Fruit fly (Drosophila melanogaster) whole organism, embryonic: Measurements from ENCODE around the gene eIF3h.

ENCODE experiments used
- Ada2b ChIP-seq: fragments of 200-800 bp; sonication (Bioruptor generic); IDR thresholded peaks from 2 replicates; pipeline ENCODE4 v1.3.6; 2022; ENCODE audit warnings: missing biosample characterization, missing genetic modification characterization
- Antp ChIP-seq: fragments of 200-800 bp; sonication (Bioruptor generic); optimal IDR thresholded peaks from 3 replicates; lab custom pipeline; 2016; ENCODE audit warnings: missing biosample characterization, missing genetic modification characterization
- Atf6 ChIP-seq: fragments of 200-800 bp; sonication (Bioruptor generic); IDR thresholded peaks from 2 replicates; pipeline ENCODE4 v1.3.6; 2022; ENCODE audit warnings: missing biosample characterization, missing genetic modification characterization
- Bgb ChIP-seq: fragments of 200-800 bp; sonication (Bioruptor generic); IDR thresholded peaks from 2 replicates; pipeline ENCODE4 v1.3.6; 2022; ENCODE audit warnings: missing biosample characterization, missing genetic modification characterization; ENCODE audit not compliant: partially characterized antibody
- Blimp-1 ChIP-seq: fragments of 200-800 bp; sonication (Bioruptor generic); optimal IDR thresholded peaks from 3 replicates; lab custom pipeline; 2018; ENCODE audit warnings: missing biosample characterization, missing genetic modification characterization, mild to moderate bottlenecking, moderate library complexity, missing genetic modification reagents
- CG10274 ChIP-seq: fragments of 200-800 bp; sonication (Bioruptor generic); optimal IDR thresholded peaks from 3 replicates; lab custom pipeline; 2017; ENCODE audit warnings: missing biosample characterization, mild to moderate bottlenecking, missing genetic modification characterization
- CG12236 ChIP-seq: fragments of 200-800 bp; sonication (Bioruptor generic); optimal IDR thresholded peaks from 2 replicates; lab custom pipeline; 2016; ENCODE audit warnings: missing biosample characterization, missing genetic modification characterization
- CG12299 ChIP-seq: fragments of 200-800 bp; sonication (Bioruptor generic); optimal IDR thresholded peaks from 2 replicates; lab custom pipeline; 2018; ENCODE audit warnings: missing biosample characterization, mild to moderate bottlenecking, missing genetic modification characterization
- CG14860 ChIP-seq: fragments of 200-800 bp; sonication (Bioruptor generic); IDR thresholded peaks from 3 replicates; pipeline ENCODE4 v1.3.6; 2022; ENCODE audit warnings: missing biosample characterization, missing genetic modification characterization; ENCODE audit not compliant: partially characterized antibody
- CG15601 ChIP-seq: fragments of 200-800 bp; sonication (Bioruptor generic); optimal IDR thresholded peaks from 3 replicates; lab custom pipeline; 2019; ENCODE audit warnings: missing biosample characterization, mild to moderate bottlenecking, missing genetic modification characterization, moderate library complexity
- CG17802 ChIP-seq: fragments of 200-800 bp; sonication (Bioruptor generic); optimal IDR thresholded peaks from 2 replicates; lab custom pipeline; 2018; ENCODE audit warnings: missing biosample characterization, mild to moderate bottlenecking, missing genetic modification characterization, moderate library complexity
- CG18011 ChIP-seq: fragments of 200-800 bp; sonication (Bioruptor generic); optimal IDR thresholded peaks from 2 replicates; lab custom pipeline; 2017; ENCODE audit warnings: missing biosample characterization, missing genetic modification characterization, mild to moderate bottlenecking, moderate library complexity, missing genotype
- CG18262 ChIP-seq: fragments of 200-800 bp; optimal IDR thresholded peaks from 3 replicates; lab custom pipeline; 2019; ENCODE audit warnings: missing biosample characterization, mild to moderate bottlenecking, missing genetic modification characterization, moderate library complexity
- CG18599 ChIP-seq: fragments of 200-800 bp; sonication (Bioruptor generic); optimal IDR thresholded peaks from 3 replicates; lab custom pipeline; 2017; ENCODE audit warnings: missing biosample characterization, missing genetic modification characterization, mild to moderate bottlenecking, moderate library complexity, missing genetic modification reagents
- CG2199 ChIP-seq: fragments of 200-800 bp; sonication (Bioruptor generic); IDR thresholded peaks from 3 replicates; pipeline ENCODE4 v1.3.6; 2022; ENCODE audit warnings: missing biosample characterization, missing genetic modification characterization
- CG3065 ChIP-seq: fragments of 200-800 bp; sonication (Bioruptor generic); optimal IDR thresholded peaks from 2 replicates; lab custom pipeline; 2016; ENCODE audit warnings: missing biosample characterization, missing genetic modification characterization
- CG32532 ChIP-seq: fragments of 200-800 bp; sonication (Bioruptor generic); IDR thresholded peaks from 2 replicates; pipeline ENCODE4 v1.3.6; 2022; ENCODE audit warnings: missing biosample characterization, missing genetic modification characterization
- CG6689 ChIP-seq: fragments of 200-800 bp; sonication (Bioruptor generic); IDR thresholded peaks from 2 replicates; pipeline ENCODE4 v1.3.6; 2022; ENCODE audit warnings: missing biosample characterization, missing genetic modification characterization
- CG6765 ChIP-seq: fragments of 200-800 bp; sonication (Bioruptor generic); optimal IDR thresholded peaks from 3 replicates; lab custom pipeline; 2017; ENCODE audit warnings: missing biosample characterization, mild to moderate bottlenecking, missing genetic modification characterization
- CG6791 ChIP-seq: fragments of 200-800 bp; sonication (Bioruptor generic); IDR thresholded peaks from 3 replicates; pipeline ENCODE4 v1.3.6; 2022; ENCODE audit warnings: missing biosample characterization, missing genetic modification characterization; ENCODE audit not compliant: partially characterized antibody
- CG7556 ChIP-seq: fragments of 200-800 bp; sonication (Bioruptor generic); optimal IDR thresholded peaks from 2 replicates; lab custom pipeline; 2017; ENCODE audit warnings: missing biosample characterization, mild to moderate bottlenecking, missing genetic modification characterization
- CG7839 ChIP-seq: fragments of 200-800 bp; sonication (Bioruptor generic); optimal IDR thresholded peaks from 3 replicates; lab custom pipeline; 2018; ENCODE audit warnings: missing biosample characterization, mild to moderate bottlenecking, missing genetic modification characterization, moderate library complexity
- Dip3 ChIP-seq: fragments of 200-800 bp; sonication (Bioruptor generic); optimal IDR thresholded peaks from 3 replicates; lab custom pipeline; 2016; ENCODE audit warnings: missing biosample characterization, missing genetic modification characterization
- Drgx ChIP-seq: fragments of 200-800 bp; sonication (Bioruptor generic); IDR thresholded peaks from 2 replicates; pipeline ENCODE4 v1.3.6; 2022; ENCODE audit warnings: missing biosample characterization, missing genetic modification characterization
- Fer1 ChIP-seq: fragments of 200-800 bp; sonication (Bioruptor generic); optimal IDR thresholded peaks from 2 replicates; lab custom pipeline; 2017; ENCODE audit warnings: missing biosample characterization, mild to moderate bottlenecking, missing genetic modification characterization
- Fer3 ChIP-seq: fragments of 200-800 bp; sonication (Bioruptor generic); optimal IDR thresholded peaks from 2 replicates; lab custom pipeline; 2018; ENCODE audit warnings: missing biosample characterization, mild to moderate bottlenecking, missing genetic modification characterization, moderate library complexity
- Gug ChIP-seq: fragments of 200-800 bp; sonication (Bioruptor generic); IDR thresholded peaks from 4 replicates; pipeline ENCODE4 v1.3.6; 2022; ENCODE audit warnings: missing biosample characterization, missing genetic modification characterization
- Hey ChIP-seq: fragments of 200-800 bp; sonication (Bioruptor generic); optimal IDR thresholded peaks from 3 replicates; lab custom pipeline; 2018; ENCODE audit warnings: missing biosample characterization, mild to moderate bottlenecking, missing genetic modification characterization
- Jarid2 ChIP-seq: fragments of 200-800 bp; sonication (Bioruptor generic); optimal IDR thresholded peaks from 3 replicates; lab custom pipeline; 2017; ENCODE audit warnings: mild to moderate bottlenecking, missing biosample characterization, missing genetic modification reagents, missing genetic modification characterization
- Lim3 ChIP-seq: fragments of 200-800 bp; sonication (Bioruptor generic); IDR thresholded peaks from 2 replicates; pipeline ENCODE4 v1.3.6; 2022; ENCODE audit warnings: missing biosample characterization, missing genetic modification characterization
- Myb ChIP-seq: fragments of 200-800 bp; sonication (Bioruptor generic); optimal IDR thresholded peaks from 2 replicates; lab custom pipeline; 2016; ENCODE audit warnings: missing biosample characterization, missing genetic modification characterization
- NC2α ChIP-seq: fragments of 200-800 bp; sonication (Bioruptor generic); optimal IDR thresholded peaks from 2 replicates; lab custom pipeline; 2016; ENCODE audit warnings: missing biosample characterization, missing genetic modification characterization
- Oli ChIP-seq: fragments of 200-800 bp; sonication (Bioruptor generic); optimal IDR thresholded peaks from 2 replicates; lab custom pipeline; 2018; ENCODE audit warnings: missing biosample characterization, mild to moderate bottlenecking, missing genetic modification characterization, moderate library complexity
- Rx ChIP-seq: fragments of 200-800 bp; sonication (Bioruptor generic); IDR thresholded peaks from 2 replicates; pipeline ENCODE4 v1.3.6; 2022; ENCODE audit warnings: missing biosample characterization, missing genetic modification characterization
- Ssrp ChIP-seq: fragments of 200-800 bp; sonication (Bioruptor generic); optimal IDR thresholded peaks from 2 replicates; lab custom pipeline; 2018; ENCODE audit warnings: missing biosample characterization, mild to moderate bottlenecking, missing genetic modification characterization, moderate library complexity
- Stat92E ChIP-seq, 3 experiments: fragments of >200 bp in 2 of 3; fragments of 200-800 bp in 1 of 3; sonication (Bioruptor generic) in 1 of 3; optimal IDR thresholded peaks; 2 replicates each; lab custom pipeline; 2017 to 2019; ENCODE audit warnings: missing biosample characterization in 3 of 3, missing genetic modification characterization in 3 of 3, mild to moderate bottlenecking in 1 of 3, moderate library complexity in 1 of 3
- TFAM ChIP-seq: fragments of 200-800 bp; sonication (Bioruptor generic); optimal IDR thresholded peaks from 2 replicates; lab custom pipeline; 2017; ENCODE audit warnings: missing biosample characterization, missing genetic modification characterization, inconsistent platforms
- Usf ChIP-seq: fragments of 200-800 bp; sonication (Bioruptor generic); optimal IDR thresholded peaks from 2 replicates; lab custom pipeline; 2017; ENCODE audit warnings: missing genotype, missing biosample characterization, missing genetic modification characterization
- cg ChIP-seq: fragments of 200-800 bp; sonication (Bioruptor generic); optimal IDR thresholded peaks from 3 replicates; lab custom pipeline; 2019; ENCODE audit warnings: missing biosample characterization, mild to moderate bottlenecking, missing genetic modification characterization, moderate library complexity
- eyg ChIP-seq: fragments of 200-800 bp; sonication (Bioruptor generic); optimal IDR thresholded peaks from 3 replicates; lab custom pipeline; 2016; ENCODE audit warnings: missing biosample characterization, missing genetic modification characterization
- fu2 ChIP-seq: fragments of 200-800 bp; sonication (Bioruptor generic); optimal IDR thresholded peaks from 2 replicates; lab custom pipeline; 2016; ENCODE audit warnings: missing biosample characterization, missing genetic modification characterization
- kay ChIP-seq: fragments of 200-800 bp; sonication (Bioruptor generic); optimal IDR thresholded peaks from 2 replicates; lab custom pipeline; 2016; ENCODE audit warnings: missing biosample characterization, missing genetic modification characterization
- knrl ChIP-seq: fragments of 200-800 bp; sonication (Bioruptor generic); IDR thresholded peaks from 3 replicates; pipeline ENCODE4 v1.3.6; 2022; ENCODE audit warnings: missing biosample characterization, missing genetic modification characterization; ENCODE audit not compliant: partially characterized antibody
- nerfin-2 ChIP-seq: fragments of 200-800 bp; sonication (Bioruptor generic); IDR thresholded peaks from 2 replicates; pipeline ENCODE4 v1.3.6; 2022; ENCODE audit warnings: missing biosample characterization, missing genetic modification characterization; ENCODE audit not compliant: partially characterized antibody
- peb ChIP-seq: fragments of 200-800 bp; sonication (Bioruptor generic); IDR thresholded peaks from 2 replicates; pipeline ENCODE4 v1.3.6; 2022; ENCODE audit warnings: missing biosample characterization, missing genetic modification characterization
- rib ChIP-seq: fragments of 200-800 bp; sonication (Bioruptor generic); IDR thresholded peaks from 2 replicates; pipeline ENCODE4 v1.3.6; 2022; ENCODE audit warnings: missing biosample characterization, missing genetic modification characterization
- ro ChIP-seq: fragments of 200-800 bp; sonication (Bioruptor generic); IDR thresholded peaks from 2 replicates; pipeline ENCODE4 v1.3.6; 2022; ENCODE audit warnings: missing biosample characterization, missing genetic modification characterization
- schlank ChIP-seq: fragments of 200-800 bp; sonication (Bioruptor generic); optimal IDR thresholded peaks from 2 replicates; lab custom pipeline; 2018; ENCODE audit warnings: missing biosample characterization, mild to moderate bottlenecking, missing genetic modification characterization
- sob ChIP-seq: fragments of 200-800 bp; sonication (Bioruptor generic); IDR thresholded peaks from 2 replicates; pipeline ENCODE4 v1.3.6; 2022; ENCODE audit warnings: missing biosample characterization, missing genetic modification characterization
- yki ChIP-seq: fragments of >200 bp; optimal IDR thresholded peaks from 3 replicates; lab custom pipeline; 2018

Gene eIF3h

DNA sequence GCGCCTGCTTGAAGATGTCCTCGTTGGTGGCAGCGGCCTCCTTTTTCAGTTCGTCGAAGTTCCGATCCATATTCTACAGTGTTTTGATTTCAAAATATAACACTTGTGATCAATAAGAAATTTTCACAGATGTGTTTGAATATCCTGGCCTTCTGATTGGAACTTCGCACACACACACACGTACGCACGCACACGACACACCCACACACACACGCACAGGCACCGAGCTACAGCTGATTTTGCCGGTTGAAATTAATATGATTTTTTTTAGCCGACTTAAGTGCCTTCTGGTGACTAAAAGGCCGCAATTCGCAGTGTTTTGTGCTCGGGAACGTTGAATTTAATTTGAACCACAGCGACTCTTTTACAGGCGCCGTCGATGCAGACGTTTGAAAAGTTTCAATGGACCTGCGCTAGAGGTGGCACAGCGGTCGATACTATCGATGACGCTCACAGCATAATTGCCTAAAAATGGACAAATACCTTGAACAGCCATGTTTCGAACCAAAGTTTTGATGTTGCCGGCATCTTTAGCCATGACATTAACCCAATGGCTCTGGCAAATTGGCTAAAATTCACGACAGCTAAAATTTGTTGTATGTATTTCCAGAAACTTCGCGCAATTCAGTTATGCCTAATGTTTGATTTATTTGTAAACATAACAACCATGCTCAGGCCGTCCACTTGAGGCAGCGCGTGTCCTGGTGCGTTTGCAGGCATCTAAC is 43.4 kb downstream of the eIF3h start, which contains the start of gene Rtnl1 (continued):
- no peak for TF ChIP-seq CG6765
- TF ChIP-seq CG12236 (GFP tag; lab: Kevin White, UChicago) = no peak
- TF ChIP-seq Blimp-1 (GFP tag; lab: Kevin White, UChicago) = no peak
- TF ChIP-seq Dip3 (GFP tag; lab: Kevin White, UChicago) = peak; percentile 11
- TF ChIP-seq CG2199 = no peak
- no peak for TF ChIP-seq rib (GFP tag; lab: Robert Waterston, UW)
- no peak for TF ChIP-seq Fer3 (tag; lab: Kevin White, UChicago)
- TF ChIP-seq eyg = no peak
- TF ChIP-seq cg (GFP tag; lab: Kevin White, UChicago) = peak; percentile 95
- no peak for TF ChIP-seq kay
- TF ChIP-seq Atf6 (GFP tag; lab: Robert Waterston, UW) = no peak
- TF ChIP-seq schlank (tag; lab: Kevin White, UChicago) = no peak
- TF ChIP-seq ro (GFP tag; lab: Robert Waterston, UW) = no peak
- no peak for TF ChIP-seq Hey
- no peak for TF ChIP-seq CG17802 (tag; lab: Kevin White, UChicago)
- TF ChIP-seq sob (GFP tag; lab: Robert Waterston, UW) = no peak; the same call in 1 of the 2 replicates
- TF ChIP-seq CG10274 (GFP tag; lab: Kevin White, UChicago) = no peak
- TF ChIP-seq CG6791 (GFP tag; lab: Robert Waterston, UW) = peak; percentile 93
- TF ChIP-seq Ssrp = no peak
- TF ChIP-seq CG12299 (tag; lab: Kevin White, UChicago) = peak; percentile 19
- peak; percentile 47; the same call in 1 of the 2 replicates for TF ChIP-seq CG32532 (GFP tag; lab: Robert Waterston, UW)
- TF ChIP-seq Drgx (GFP tag; lab: Robert Waterston, UW) = no peak
- TF ChIP-seq NC2α (GFP tag; lab: Kevin White, UChicago) = no peak
- TF ChIP-seq CG18599 (GFP tag; lab: Kevin White, UChicago) = peak; percentile 30
- peak; percentile 87 for TF ChIP-seq Myb
- TF ChIP-seq Jarid2 (GFP tag; lab: Kevin White, UChicago) = peak; percentile 42
- TF ChIP-seq Fer1 (GFP tag; lab: Kevin White, UChicago) = peak; percentile 28
- no peak for TF ChIP-seq Rx (GFP tag; lab: Robert Waterston, UW)
- no peak for TF ChIP-seq Oli (tag; lab: Kevin White, UChicago)
- no peak for TF ChIP-seq Stat92E (GFP tag; optimal IDR thresholded peaks at IDR 0.05; lab: Kevin White, UChicago)
- TF ChIP-seq TFAM = no peak
- peak; percentile 35 for TF ChIP-seq Antp (GFP tag; lab: Kevin White, UChicago)
- peak; percentile 42; the same call in 1 of the 2 replicates for TF ChIP-seq nerfin-2
- no peak for TF ChIP-seq yki
- TF ChIP-seq knrl (GFP tag; lab: Robert Waterston, UW) = peak; percentile 92
- TF ChIP-seq Gug (GFP tag; lab: Robert Waterston, UW) = no peak
- no peak for TF ChIP-seq CG18011 (GFP tag; lab: Kevin White, UChicago)
- TF ChIP-seq CG15601 (tag; lab: Kevin White, UChicago) = peak; percentile 42
- TF ChIP-seq peb (GFP tag; lab: Robert Waterston, UW) = no peak
- TF ChIP-seq Ada2b = no peak
- TF ChIP-seq fu2 (GFP tag; lab: Kevin White, UChicago) = no peak
- no peak for TF ChIP-seq CG6689 (GFP tag; lab: Robert Waterston, UW)
- peak; percentile 95 for TF ChIP-seq Bgb
- TF ChIP-seq Lim3 = no peak
- no peak for TF ChIP-seq CG3065 (GFP tag; lab: Kevin White, UChicago)
- TF ChIP-seq CG7839 (tag; lab: Kevin White, UChicago) = no peak
- peak; percentile 22 for TF ChIP-seq CG18262
- peak; percentile 8 for TF ChIP-seq CG7556 (GFP tag; lab: Kevin White, UChicago)
- peak; percentile 79 for TF ChIP-seq CG14860 (GFP tag; lab: Robert Waterston, UW)
- TF ChIP-seq Usf (GFP tag; lab: Kevin White, UChicago) = no peak
